Worm (Caenorhabditis elegans) whole organism, L2 larva: Measurements from ENCODE around the gene K11H3.2.

Experiments
- crh-2 ChIP-seq: sonication (generic microtip); optimal IDR thresholded peaks from 2 replicates; lab custom pipeline; 2017; ENCODE audit warnings: missing biosample characterization, missing genetic modification characterization
- dmd-4 ChIP-seq: sonication (generic microtip); optimal IDR thresholded peaks from 2 replicates; lab custom pipeline; 2017; ENCODE audit warnings: missing biosample characterization, missing genetic modification characterization
- egl-27 ChIP-seq: sonication (generic microtip); optimal IDR thresholded peaks from 3 replicates; lab custom pipeline; 2017; ENCODE audit warnings: missing biosample characterization, missing genetic modification reagents, missing genetic modification characterization
- fos-1 ChIP-seq: fragments of 150-350 bp; optimal IDR thresholded peaks from 2 replicates; lab custom pipeline; 2014; ENCODE audit warnings: missing biosample characterization, missing genetic modification characterization
- gmeb-1 ChIP-seq: fragments of 150-350 bp; optimal IDR thresholded peaks from 2 replicates; lab custom pipeline; 2014; ENCODE audit warnings: missing biosample characterization, missing genetic modification characterization
- nhr-11 ChIP-seq: fragments of 150-350 bp; optimal IDR thresholded peaks from 2 replicates; lab custom pipeline; 2014; ENCODE audit warnings: missing biosample characterization, missing genetic modification characterization
- nhr-25 ChIP-seq: fragments of 150-350 bp; sonication (generic microtip); optimal IDR thresholded peaks from 3 replicates; lab custom pipeline; 2014; ENCODE audit warnings: missing biosample characterization, missing genetic modification characterization
- nhr-77 ChIP-seq: fragments of 150-350 bp; optimal IDR thresholded peaks from 2 replicates; lab custom pipeline; 2014; ENCODE audit warnings: missing biosample characterization, missing genetic modification characterization
- skn-1 ChIP-seq: sonication (generic microtip); optimal IDR thresholded peaks from 2 replicates; lab custom pipeline; 2017; ENCODE audit warnings: missing biosample characterization, missing genetic modification characterization
- unc-39 ChIP-seq: fragments of 150-350 bp; optimal IDR thresholded peaks from 2 replicates; lab custom pipeline; 2014; ENCODE audit warnings: missing biosample characterization, missing genetic modification characterization
- unc-62 ChIP-seq: fragments of 150-350 bp; optimal IDR thresholded peaks from 2 replicates; lab custom pipeline; 2014; ENCODE audit warnings: missing biosample characterization, missing genetic modification reagents, missing genetic modification characterization
- ztf-11 ChIP-seq: sonication (generic microtip); optimal IDR thresholded peaks from 2 replicates; lab custom pipeline; 2017; ENCODE audit warnings: missing biosample characterization, missing genetic modification characterization
- ztf-4 ChIP-seq: fragments of 150-350 bp; optimal IDR thresholded peaks from 2 replicates; lab custom pipeline; 2014; ENCODE audit warnings: missing biosample characterization, missing genetic modification characterization

ce11 chrIII:9851547-9851946, 5.4 kb downstream of the K11H3.2 start, which contains the start of gene K11H3.3:
- TF ChIP-seq gmeb-1 (tag; lab: Kevin White, UChicago) (no peak), nhr-11 (tag; lab: Kevin White, UChicago) (no peak), nhr-77 (tag; lab: Kevin White, UChicago) (no peak), ztf-4 (tag; lab: Kevin White, UChicago) (no peak), fos-1 (tag; lab: Kevin White, UChicago) (no peak), unc-62 (no peak), egl-27 (tag; lab: Kevin White, UChicago) (no peak), unc-39 (tag; lab: Kevin White, UChicago) (no peak), ztf-11 (tag; lab: Kevin White, UChicago) (no peak), crh-2 (tag; lab: Kevin White, UChicago) (no peak), nhr-25 (tag; lab: Kevin White, UChicago) (no peak), dmd-4 (tag; lab: Kevin White, UChicago) (no peak), skn-1 (tag; lab: Kevin White, UChicago) (no peak)
